Fruit fly (Drosophila melanogaster) whole organism, embryonic: ENCODE results near the gene sNPF-R.

ENCODE experiments used
- Asciz ChIP-seq: fragments of 200-800 bp; sonication (Bioruptor generic); optimal IDR thresholded peaks from 2 replicates; lab custom pipeline; 2017; ENCODE audit warnings: missing biosample characterization, mild to moderate bottlenecking, missing genetic modification characterization, missing genetic modification reagents
- BEAF-32 ChIP-seq: fragments of 200-800 bp; sonication (Bioruptor generic); optimal IDR thresholded peaks from 3 replicates; lab custom pipeline; 2017; ENCODE audit warnings: missing biosample characterization, missing genetic modification characterization, mild to moderate bottlenecking, moderate library complexity, missing genetic modification reagents
- Bteb2 ChIP-seq: fragments of 200-800 bp; sonication (Bioruptor generic); optimal IDR thresholded peaks from 2 replicates; lab custom pipeline; 2016; ENCODE audit warnings: missing biosample characterization, missing genetic modification characterization
- C15 ChIP-seq: fragments of 200-800 bp; sonication (Bioruptor generic); IDR thresholded peaks from 3 replicates; pipeline ENCODE4 v1.3.6; 2022; ENCODE audit warnings: missing biosample characterization, missing genetic modification characterization
- CG11093 ChIP-seq: fragments of 200-800 bp; sonication (Bioruptor generic); IDR thresholded peaks from 3 replicates; pipeline ENCODE4 v1.3.6; 2022; ENCODE audit warnings: missing biosample characterization, missing genetic modification characterization
- CG12071 ChIP-seq: fragments of 200-800 bp; sonication (Bioruptor generic); optimal IDR thresholded peaks from 3 replicates; lab custom pipeline; 2018; ENCODE audit warnings: missing biosample characterization, mild to moderate bottlenecking, missing genetic modification characterization
- CG13287 ChIP-seq: fragments of 200-800 bp; sonication (Bioruptor generic); IDR thresholded peaks from 2 replicates; pipeline ENCODE4 v1.3.6; 2022; ENCODE audit warnings: missing biosample characterization, missing genetic modification characterization; ENCODE audit not compliant: partially characterized antibody
- CG13894 ChIP-seq: fragments of 200-800 bp; sonication (Bioruptor generic); optimal IDR thresholded peaks from 3 replicates; lab custom pipeline; 2018; ENCODE audit warnings: missing biosample characterization, mild to moderate bottlenecking, missing genetic modification characterization, moderate library complexity
- CG14860 ChIP-seq: fragments of 200-800 bp; sonication (Bioruptor generic); IDR thresholded peaks from 3 replicates; pipeline ENCODE4 v1.3.6; 2022; ENCODE audit warnings: missing biosample characterization, missing genetic modification characterization; ENCODE audit not compliant: partially characterized antibody
- CG15514 ChIP-seq: fragments of 200-800 bp; sonication (Bioruptor generic); optimal IDR thresholded peaks from 3 replicates; lab custom pipeline; 2017; ENCODE audit warnings: missing biosample characterization, missing genetic modification characterization, mild to moderate bottlenecking, moderate library complexity, missing genetic modification reagents
- CG17359 ChIP-seq: fragments of 200-800 bp; sonication (Bioruptor generic); optimal IDR thresholded peaks from 3 replicates; lab custom pipeline; 2018; ENCODE audit warnings: missing biosample characterization, mild to moderate bottlenecking, missing genetic modification characterization, moderate library complexity
- CG18011 ChIP-seq: fragments of 200-800 bp; sonication (Bioruptor generic); optimal IDR thresholded peaks from 2 replicates; lab custom pipeline; 2017; ENCODE audit warnings: missing biosample characterization, missing genetic modification characterization, mild to moderate bottlenecking, moderate library complexity, missing genotype
- CG2129 ChIP-seq: fragments of 200-800 bp; sonication (Bioruptor generic); IDR thresholded peaks from 2 replicates; pipeline ENCODE4 v1.3.6; 2022; ENCODE audit warnings: missing biosample characterization, missing genetic modification characterization; ENCODE audit not compliant: partially characterized antibody
- CG2889 ChIP-seq: fragments of 200-800 bp; sonication (Bioruptor generic); IDR thresholded peaks from 3 replicates; pipeline ENCODE4 v1.3.6; 2022; ENCODE audit warnings: missing biosample characterization, missing genetic modification characterization
- CG31388 ChIP-seq: fragments of 200-800 bp; sonication (Bioruptor generic); optimal IDR thresholded peaks from 2 replicates; lab custom pipeline; 2016; ENCODE audit warnings: missing biosample characterization, missing genetic modification characterization
- CG34224 ChIP-seq: fragments of 200-800 bp; sonication (Bioruptor generic); IDR thresholded peaks from 3 replicates; pipeline ENCODE4 v1.3.6; 2022; ENCODE audit warnings: missing biosample characterization, missing genetic modification characterization; ENCODE audit not compliant: partially characterized antibody
- CG7271 ChIP-seq: fragments of 200-800 bp; sonication (Bioruptor generic); optimal IDR thresholded peaks from 2 replicates; lab custom pipeline; 2018; ENCODE audit warnings: missing biosample characterization, mild to moderate bottlenecking, missing genetic modification characterization, moderate library complexity
- CG7987 ChIP-seq: fragments of 200-800 bp; sonication (Bioruptor generic); optimal IDR thresholded peaks from 2 replicates; lab custom pipeline; 2018; ENCODE audit warnings: missing biosample characterization, mild to moderate bottlenecking, missing genetic modification characterization, moderate library complexity
- Camta ChIP-seq: fragments of 200-800 bp; sonication (Bioruptor generic); optimal IDR thresholded peaks from 2 replicates; lab custom pipeline; 2016; ENCODE audit warnings: missing biosample characterization, missing genetic modification characterization
- D ChIP-seq, 2 experiments: fragments of 200-800 bp in 1 of 2; fragments of >200 bp in 1 of 2; sonication (Bioruptor generic) in 1 of 2; optimal IDR thresholded peaks; 2 replicates in 1 of 2; 3 replicates in 1 of 2; lab custom pipeline; 2017; ENCODE audit warnings: mild to moderate bottlenecking in 1 of 2, missing biosample characterization in 1 of 2, missing genetic modification characterization in 1 of 2, missing genetic modification reagents in 1 of 2
- Dll ChIP-seq: fragments of 200-800 bp; sonication (Bioruptor generic); IDR thresholded peaks from 4 replicates; pipeline ENCODE4 v1.3.6; 2022; ENCODE audit warnings: missing biosample characterization, missing genetic modification characterization; ENCODE audit not compliant: partially characterized antibody
- E2f2 ChIP-seq: fragments of 200-800 bp; sonication (Bioruptor generic); IDR thresholded peaks from 2 replicates; pipeline ENCODE4 v1.3.6; 2022; ENCODE audit warnings: missing biosample characterization, missing genetic modification characterization
- GATAe ChIP-seq: fragments of 200-800 bp; sonication (Bioruptor generic); conservative IDR thresholded peaks from 2 replicates; pipeline ENCODE4 v1.3.6; 2022; ENCODE audit warnings: missing biosample characterization, missing genetic modification characterization
- Gsc ChIP-seq: fragments of 200-800 bp; sonication (Bioruptor generic); IDR thresholded peaks from 2 replicates; pipeline ENCODE4 v1.3.6; 2022; ENCODE audit warnings: missing biosample characterization, missing genetic modification characterization
- HHEX ChIP-seq: fragments of 200-800 bp; sonication (Bioruptor generic); optimal IDR thresholded peaks from 3 replicates; lab custom pipeline; 2017; ENCODE audit warnings: missing biosample characterization, mild to moderate bottlenecking, missing genetic modification characterization, missing genetic modification reagents
- Hr51 ChIP-seq, 2 experiments: fragments of 200-800 bp; sonication (Bioruptor generic); optimal IDR thresholded peaks; 2 replicates in 1 of 2; 3 replicates in 1 of 2; lab custom pipeline; 2016 to 2018; ENCODE audit warnings: missing biosample characterization in 2 of 2, missing genetic modification characterization in 2 of 2, mild to moderate bottlenecking in 1 of 2, moderate library complexity in 1 of 2
- Hr78 ChIP-seq, 2 experiments: fragments of 200-800 bp in 1 of 2; fragments of >200 bp in 1 of 2; sonication (Bioruptor generic) in 1 of 2; optimal IDR thresholded peaks; 2 replicates each; lab custom pipeline; 2017 to 2019; ENCODE audit warnings: missing biosample characterization in 2 of 2, missing genetic modification characterization in 2 of 2, mild to moderate bottlenecking in 1 of 2, moderate library complexity in 1 of 2
- MESR4 ChIP-seq: fragments of 200-800 bp; sonication (Bioruptor generic); optimal IDR thresholded peaks from 2 replicates; lab custom pipeline; 2018; ENCODE audit warnings: missing biosample characterization, mild to moderate bottlenecking, missing genetic modification characterization, moderate library complexity
- amos ChIP-seq: fragments of 200-800 bp; sonication (Bioruptor generic); IDR thresholded peaks from 2 replicates; pipeline ENCODE4 v1.3.6; 2022; ENCODE audit warnings: missing biosample characterization, missing genetic modification characterization; ENCODE audit not compliant: partially characterized antibody
- bsh ChIP-seq, 2 experiments: fragments of 200-800 bp; sonication (Bioruptor generic); optimal IDR thresholded peaks; 2 replicates each; lab custom pipeline; 2017 to 2018; ENCODE audit warnings: mild to moderate bottlenecking in 2 of 2, missing biosample characterization in 2 of 2, missing genetic modification characterization in 2 of 2, moderate library complexity in 1 of 2
- caup ChIP-seq: fragments of 200-800 bp; sonication (Bioruptor generic); optimal IDR thresholded peaks from 3 replicates; lab custom pipeline; 2017; ENCODE audit warnings: missing biosample characterization, mild to moderate bottlenecking, missing genetic modification characterization, moderate library complexity; ENCODE audit not compliant: severe bottlenecking
- cwo ChIP-seq: fragments of 200-800 bp; sonication (Bioruptor generic); optimal IDR thresholded peaks from 3 replicates; lab custom pipeline; 2017; ENCODE audit warnings: missing biosample characterization, missing genetic modification characterization, mild to moderate bottlenecking, moderate library complexity, missing genetic modification reagents
- dmrt99B ChIP-seq: fragments of 200-800 bp; sonication (Bioruptor generic); optimal IDR thresholded peaks from 2 replicates; lab custom pipeline; 2018; ENCODE audit warnings: missing biosample characterization, mild to moderate bottlenecking, missing genetic modification characterization, moderate library complexity
- ewg ChIP-seq: fragments of 200-800 bp; sonication (Bioruptor generic); optimal IDR thresholded peaks from 3 replicates; lab custom pipeline; 2017; ENCODE audit warnings: mild to moderate bottlenecking, missing biosample characterization, missing genetic modification reagents, missing genetic modification characterization
- fru ChIP-seq: fragments of >200 bp; optimal IDR thresholded peaks from 2 replicates; lab custom pipeline; 2017
- ken ChIP-seq: fragments of 200-800 bp; sonication (Bioruptor generic); IDR thresholded peaks from 3 replicates; pipeline ENCODE4 v1.3.6; 2022; ENCODE audit warnings: missing biosample characterization, missing genetic modification characterization
- lab ChIP-seq: fragments of 200-800 bp; sonication (Bioruptor generic); optimal IDR thresholded peaks from 3 replicates; lab custom pipeline; 2017; ENCODE audit warnings: missing biosample characterization, missing genetic modification characterization, mild to moderate bottlenecking, moderate library complexity, missing genetic modification reagents
- run ChIP-seq: fragments of 200-800 bp; sonication (Bioruptor generic); optimal IDR thresholded peaks from 3 replicates; lab custom pipeline; 2018; ENCODE audit warnings: missing biosample characterization, mild to moderate bottlenecking, missing genetic modification characterization
- scrt ChIP-seq: fragments of 200-800 bp; sonication (Bioruptor generic); optimal IDR thresholded peaks from 2 replicates; lab custom pipeline; 2018; ENCODE audit warnings: missing biosample characterization, mild to moderate bottlenecking, missing genetic modification characterization, moderate library complexity
- sisA ChIP-seq: fragments of 200-800 bp; sonication (Bioruptor generic); IDR thresholded peaks from 2 replicates; pipeline ENCODE4 v1.3.6; 2022; ENCODE audit warnings: missing biosample characterization, missing genetic modification characterization
- sqz ChIP-seq: fragments of 200-800 bp; sonication (Bioruptor generic); optimal IDR thresholded peaks from 3 replicates; lab custom pipeline; 2018; ENCODE audit warnings: missing biosample characterization, mild to moderate bottlenecking, missing genetic modification characterization
- sr ChIP-seq: fragments of 200-800 bp; sonication (Bioruptor generic); IDR thresholded peaks from 3 replicates; pipeline ENCODE4 v1.3.6; 2022; ENCODE audit warnings: missing biosample characterization, missing genetic modification characterization
- stwl ChIP-seq: fragments of 200-800 bp; sonication (Bioruptor generic); optimal IDR thresholded peaks from 3 replicates; lab custom pipeline; 2018; ENCODE audit warnings: missing biosample characterization, mild to moderate bottlenecking, missing genetic modification characterization, moderate library complexity
- vnd ChIP-seq: fragments of 200-800 bp; sonication (Bioruptor generic); IDR thresholded peaks from 3 replicates; pipeline ENCODE4 v1.3.6; 2022; ENCODE audit warnings: missing biosample characterization, missing genetic modification characterization; ENCODE audit not compliant: partially characterized antibody
- vvl ChIP-seq: fragments of 200-800 bp; sonication (Bioruptor generic); IDR thresholded peaks from 2 replicates; pipeline ENCODE4 v1.3.6; 2022; ENCODE audit warnings: missing biosample characterization, missing genetic modification characterization
- z ChIP-seq: fragments of 200-800 bp; sonication (Bioruptor generic); IDR thresholded peaks from 3 replicates; pipeline ENCODE4 v1.3.6; 2022; ENCODE audit warnings: missing biosample characterization, missing genetic modification characterization

sNPF-R gene

dm6 chr3L:20062546-20062945 is 26.3 kb downstream of the sNPF-R start (continued):
- TF ChIP-seq CG31388 (GFP tag; lab: Kevin White, UChicago) (no peak), CG18011 (no peak), Hr78 (GFP tag; optimal IDR thresholded peaks at IDR 0.05; lab: Kevin White, UChicago) (no peak), caup (peak; percentile 1), ken (GFP tag; lab: Robert Waterston, UW) (no peak), CG2889 (GFP tag; lab: Robert Waterston, UW) (peak; percentile 23; the same call in 1 of the 3 replicates), run (no peak), fru (lab: Kevin White, UChicago) (no peak), Hr51 (GFP tag; optimal IDR thresholded peaks at IDR 0.05; lab: Kevin White, UChicago) (peak in 1 of 2 experiments; percentile 29), stwl (tag; lab: Kevin White, UChicago) (no peak), cwo (GFP tag; lab: Kevin White, UChicago) (peak; percentile 11), CG2129 (GFP tag; lab: Robert Waterston, UW) (no peak), CG7987 (GFP tag; lab: Kevin White, UChicago) (no peak), dmrt99B (tag; lab: Kevin White, UChicago) (peak; percentile 18), lab (GFP tag; lab: Kevin White, UChicago) (peak; percentile 58), Asciz (GFP tag; lab: Kevin White, UChicago) (no peak), CG11093 (GFP tag; lab: Robert Waterston, UW) (peak; percentile 32; the same call in 1 of the 3 replicates), sisA (GFP tag; lab: Robert Waterston, UW) (no peak), bsh (GFP tag; optimal IDR thresholded peaks at IDR 0.05; lab: Kevin White, UChicago) (no peak), CG15514 (GFP tag; lab: Kevin White, UChicago) (peak; percentile 34), CG12071 (GFP tag; lab: Kevin White, UChicago) (no peak)

dm6 chr3L:20036610-20037009 is 52.2 kb downstream of the sNPF-R start:
- no peak for TF ChIP-seq Hr78 (GFP tag; optimal IDR thresholded peaks at IDR 0.05; lab: Kevin White, UChicago)
- peak; percentile 76 for TF ChIP-seq scrt (GFP tag; lab: Kevin White, UChicago)
- TF ChIP-seq GATAe (GFP tag; lab: Robert Waterston, UW), result no peak
- no peak for TF ChIP-seq Camta (GFP tag; lab: Kevin White, UChicago)
- no peak for TF ChIP-seq Gsc (GFP tag; lab: Robert Waterston, UW)
- TF ChIP-seq CG7271 (tag; lab: Kevin White, UChicago), result no peak
- TF ChIP-seq ewg (GFP tag; lab: Kevin White, UChicago), result peak; percentile 2
- TF ChIP-seq sr (GFP tag; lab: Robert Waterston, UW), result no peak
- TF ChIP-seq vvl (GFP tag; lab: Robert Waterston, UW), result no peak
- no peak for TF ChIP-seq CG14860 (GFP tag; lab: Robert Waterston, UW)
- peak; percentile 90 for TF ChIP-seq z (GFP tag; lab: Robert Waterston, UW)

- TF ChIP-seq C15 (GFP tag; lab: Robert Waterston, UW) (no peak), sqz (GFP tag; lab: Kevin White, UChicago) (no peak), MESR4 (GFP tag; lab: Kevin White, UChicago) (peak; percentile 94), CG17359 (no peak), BEAF-32 (peak; percentile 38), D (optimal IDR thresholded peaks at IDR 0.05; lab: Kevin White, UChicago) (peak; percentile 73), D (GFP tag; optimal IDR thresholded peaks at IDR 0.05; lab: Kevin White, UChicago) (no peak), Bteb2 (GFP tag; lab: Kevin White, UChicago) (no peak), Dll (GFP tag; lab: Robert Waterston, UW) (0 out of 4 replicates have a peak, but pooled peaks have one; percentile 23), vnd (0 out of 3 replicates have a peak, but pooled peaks have one; percentile 14), HHEX (GFP tag; lab: Kevin White, UChicago) (no peak), CG13287 (GFP tag; lab: Robert Waterston, UW) (peak; percentile 57), E2f2 (GFP tag; lab: Robert Waterston, UW) (peak; percentile 96), CG34224 (no peak), amos (peak; percentile 21; the same call in 1 of the 2 replicates), CG13894 (tag; lab: Kevin White, UChicago) (no peak)
These were observed 60.1 kb downstream of the sNPF-R start, which contains the start of gene Lamtor1 for dm6 chr3L:20028753-20029152. Gene Lamtor1 (minus strand): TSS chr3L:20029020.
